Fruit fly (Drosophila melanogaster) whole organism, embryonic: Measurements from ENCODE around the gene Dbp21E2.

ENCODE experiments used
- B-H2 ChIP-seq: fragments of 200-800 bp; sonication (Bioruptor generic); optimal IDR thresholded peaks from 2 replicates; lab custom pipeline; 2018; ENCODE audit warnings: missing biosample characterization, mild to moderate bottlenecking, missing genetic modification characterization
- CG10462 ChIP-seq: fragments of 200-800 bp; sonication (Bioruptor generic); optimal IDR thresholded peaks from 2 replicates; lab custom pipeline; 2016; ENCODE audit warnings: missing biosample characterization, missing genetic modification characterization
- CG10654 ChIP-seq: fragments of 200-800 bp; sonication (Bioruptor generic); optimal IDR thresholded peaks from 2 replicates; lab custom pipeline; 2016; ENCODE audit warnings: missing biosample characterization, missing genetic modification characterization
- CG10959 ChIP-seq: fragments of 200-800 bp; sonication (Bioruptor generic); IDR thresholded peaks from 2 replicates; pipeline ENCODE4 v1.3.6; 2022; ENCODE audit warnings: missing biosample characterization, missing genetic modification characterization
- CG11093 ChIP-seq: fragments of 200-800 bp; sonication (Bioruptor generic); IDR thresholded peaks from 3 replicates; pipeline ENCODE4 v1.3.6; 2022; ENCODE audit warnings: missing biosample characterization, missing genetic modification characterization
- CG12104 ChIP-seq: fragments of 200-800 bp; sonication (Bioruptor generic); optimal IDR thresholded peaks from 3 replicates; lab custom pipeline; 2016; ENCODE audit warnings: missing biosample characterization, missing genetic modification characterization
- CG13287 ChIP-seq: fragments of 200-800 bp; sonication (Bioruptor generic); IDR thresholded peaks from 2 replicates; pipeline ENCODE4 v1.3.6; 2022; ENCODE audit warnings: missing biosample characterization, missing genetic modification characterization; ENCODE audit not compliant: partially characterized antibody
- CG15269 ChIP-seq: fragments of 200-800 bp; sonication (Bioruptor generic); optimal IDR thresholded peaks from 2 replicates; lab custom pipeline; 2018; ENCODE audit warnings: missing biosample characterization, mild to moderate bottlenecking, missing genetic modification characterization, moderate library complexity
- CG16813 ChIP-seq: fragments of 200-800 bp; sonication (Bioruptor generic); IDR thresholded peaks from 3 replicates; pipeline ENCODE4 v1.3.6; 2022; ENCODE audit warnings: missing biosample characterization, missing genetic modification characterization; ENCODE audit not compliant: partially characterized antibody
- CG17385 ChIP-seq: fragments of 200-800 bp; sonication (Bioruptor generic); optimal IDR thresholded peaks from 3 replicates; lab custom pipeline; 2018; ENCODE audit warnings: missing biosample characterization, mild to moderate bottlenecking, missing genetic modification characterization
- CG17568 ChIP-seq: fragments of 200-800 bp; sonication (Bioruptor generic); optimal IDR thresholded peaks from 2 replicates; lab custom pipeline; 2018; ENCODE audit warnings: missing biosample characterization, mild to moderate bottlenecking, missing genetic modification characterization, moderate library complexity
- CG17912 ChIP-seq: fragments of 200-800 bp; sonication (Bioruptor generic); optimal IDR thresholded peaks from 2 replicates; lab custom pipeline; 2018; ENCODE audit warnings: missing biosample characterization, mild to moderate bottlenecking, missing genetic modification characterization
- CG1832 ChIP-seq: fragments of 200-800 bp; sonication (Bioruptor generic); optimal IDR thresholded peaks from 2 replicates; lab custom pipeline; 2017; ENCODE audit warnings: missing biosample characterization, mild to moderate bottlenecking, missing genetic modification characterization, inconsistent platforms
- CG2120 ChIP-seq: fragments of 200-800 bp; sonication (Bioruptor generic); optimal IDR thresholded peaks from 3 replicates; lab custom pipeline; 2016; ENCODE audit warnings: missing biosample characterization, missing genetic modification characterization
- CG2678 ChIP-seq: fragments of 200-800 bp; sonication (Bioruptor generic); optimal IDR thresholded peaks from 3 replicates; lab custom pipeline; 2019; ENCODE audit warnings: missing biosample characterization, mild to moderate bottlenecking, missing genetic modification characterization, moderate library complexity
- CG31224 ChIP-seq: fragments of 200-800 bp; sonication (Bioruptor generic); IDR thresholded peaks from 2 replicates; pipeline ENCODE4 v1.3.6; 2022; ENCODE audit warnings: missing biosample characterization, missing genetic modification characterization
- CG32532 ChIP-seq: fragments of 200-800 bp; sonication (Bioruptor generic); IDR thresholded peaks from 2 replicates; pipeline ENCODE4 v1.3.6; 2022; ENCODE audit warnings: missing biosample characterization, missing genetic modification characterization
- CG4617 ChIP-seq: fragments of 200-800 bp; sonication (Bioruptor generic); optimal IDR thresholded peaks from 3 replicates; lab custom pipeline; 2016; ENCODE audit warnings: missing biosample characterization, missing genetic modification characterization, borderline replicate concordance
- CG6854 ChIP-seq: fragments of 200-800 bp; sonication (Bioruptor generic); optimal IDR thresholded peaks from 3 replicates; lab custom pipeline; 2017; ENCODE audit warnings: missing biosample characterization, mild to moderate bottlenecking, missing genetic modification characterization
- CG7357 ChIP-seq: fragments of 200-800 bp; sonication (Bioruptor generic); IDR thresholded peaks from 3 replicates; pipeline ENCODE4 v1.3.6; 2022; ENCODE audit warnings: missing biosample characterization, missing genetic modification characterization
- CG7786 ChIP-seq: fragments of 200-800 bp; sonication (Bioruptor generic); optimal IDR thresholded peaks from 2 replicates; lab custom pipeline; 2016; ENCODE audit warnings: missing biosample characterization, missing genetic modification characterization
- CG7987 ChIP-seq: fragments of 200-800 bp; sonication (Bioruptor generic); optimal IDR thresholded peaks from 2 replicates; lab custom pipeline; 2018; ENCODE audit warnings: missing biosample characterization, mild to moderate bottlenecking, missing genetic modification characterization, moderate library complexity
- Deaf1 ChIP-seq: fragments of 200-800 bp; optimal IDR thresholded peaks from 3 replicates; lab custom pipeline; 2019; ENCODE audit warnings: missing biosample characterization, mild to moderate bottlenecking, missing genetic modification characterization, moderate library complexity
- Dip2 ChIP-seq: fragments of 200-800 bp; sonication (Bioruptor generic); IDR thresholded peaks from 2 replicates; pipeline ENCODE4 v1.3.6; 2022; ENCODE audit warnings: missing biosample characterization, missing genetic modification characterization
- Dref ChIP-seq: fragments of 200-800 bp; sonication (Bioruptor generic); IDR thresholded peaks from 2 replicates; pipeline ENCODE4 v1.3.6; 2022; ENCODE audit warnings: missing biosample characterization, missing genetic modification characterization
- Ets65A ChIP-seq: fragments of 200-800 bp; sonication (Bioruptor generic); peaks from one replicate; lab custom pipeline; 2016; ENCODE audit warnings: missing biosample characterization, missing genetic modification characterization
- Fer2 ChIP-seq: fragments of 200-800 bp; sonication (Bioruptor generic); optimal IDR thresholded peaks from 2 replicates; lab custom pipeline; 2018; ENCODE audit warnings: missing biosample characterization, mild to moderate bottlenecking, missing genetic modification characterization, moderate library complexity
- Hmr ChIP-seq: fragments of 200-800 bp; sonication (Bioruptor generic); optimal IDR thresholded peaks from 3 replicates; lab custom pipeline; 2017; ENCODE audit warnings: mild to moderate bottlenecking, missing biosample characterization, missing genetic modification reagents, missing genetic modification characterization
- Jarid2 ChIP-seq: fragments of 200-800 bp; sonication (Bioruptor generic); optimal IDR thresholded peaks from 3 replicates; lab custom pipeline; 2017; ENCODE audit warnings: mild to moderate bottlenecking, missing biosample characterization, missing genetic modification reagents, missing genetic modification characterization
- Lim3 ChIP-seq: fragments of 200-800 bp; sonication (Bioruptor generic); IDR thresholded peaks from 2 replicates; pipeline ENCODE4 v1.3.6; 2022; ENCODE audit warnings: missing biosample characterization, missing genetic modification characterization
- MBD-R2 ChIP-seq: fragments of 200-800 bp; sonication (Bioruptor generic); IDR thresholded peaks from 2 replicates; pipeline ENCODE4 v1.3.6; 2022; ENCODE audit warnings: missing biosample characterization, missing genetic modification characterization
- MESR4 ChIP-seq: fragments of 200-800 bp; sonication (Bioruptor generic); optimal IDR thresholded peaks from 2 replicates; lab custom pipeline; 2018; ENCODE audit warnings: missing biosample characterization, mild to moderate bottlenecking, missing genetic modification characterization, moderate library complexity
- Nf-YC ChIP-seq: fragments of 200-800 bp; optimal IDR thresholded peaks from 3 replicates; lab custom pipeline; 2019; ENCODE audit warnings: missing biosample characterization, mild to moderate bottlenecking, missing genetic modification characterization, moderate library complexity
- NfI ChIP-seq: fragments of 200-800 bp; sonication (Bioruptor generic); optimal IDR thresholded peaks from 3 replicates; lab custom pipeline; 2018; ENCODE audit warnings: missing biosample characterization, mild to moderate bottlenecking, missing genetic modification characterization, moderate library complexity
- Opbp ChIP-seq: fragments of 200-800 bp; sonication (Bioruptor generic); IDR thresholded peaks from 3 replicates; pipeline ENCODE4 v1.3.6; 2022; ENCODE audit warnings: missing biosample characterization, missing genetic modification characterization; ENCODE audit not compliant: partially characterized antibody
- Ptx1 ChIP-seq: fragments of 200-800 bp; sonication (Bioruptor generic); IDR thresholded peaks from 2 replicates; pipeline ENCODE4 v1.3.6; 2022; ENCODE audit warnings: missing biosample characterization, missing genetic modification characterization
- Spps ChIP-seq: fragments of 200-800 bp; sonication (Bioruptor generic); optimal IDR thresholded peaks from 2 replicates; lab custom pipeline; 2018; ENCODE audit warnings: missing biosample characterization, mild to moderate bottlenecking, missing genetic modification characterization
- Trl ChIP-seq, 3 experiments: fragments of >200 bp in 2 of 3; fragments of 200-800 bp in 1 of 3; sonication (Bioruptor generic) in 1 of 3; optimal IDR thresholded peaks; 2 replicates in 1 of 3; 3 replicates in 2 of 3; lab custom pipeline; 2016 to 2017; ENCODE audit warnings: missing biosample characterization in 1 of 3, missing genetic modification characterization in 1 of 3
- ap ChIP-seq: fragments of 200-800 bp; sonication (Bioruptor generic); IDR thresholded peaks from 2 replicates; pipeline ENCODE4 v1.3.6; 2022; ENCODE audit warnings: missing biosample characterization, missing genetic modification characterization
- dan ChIP-seq: fragments of 200-800 bp; sonication (Bioruptor generic); IDR thresholded peaks from 2 replicates; pipeline ENCODE4 v1.3.6; 2022; ENCODE audit warnings: missing biosample characterization, missing genetic modification characterization
- danr ChIP-seq: fragments of 200-800 bp; sonication (Bioruptor generic); IDR thresholded peaks from 2 replicates; pipeline ENCODE4 v1.3.6; 2022; ENCODE audit warnings: missing biosample characterization, missing genetic modification characterization
- grau ChIP-seq: fragments of 200-800 bp; optimal IDR thresholded peaks from 3 replicates; lab custom pipeline; 2019; ENCODE audit warnings: missing biosample characterization, mild to moderate bottlenecking, missing genetic modification characterization, moderate library complexity
- hb ChIP-seq: fragments of 200-800 bp; sonication (Bioruptor generic); IDR thresholded peaks from 3 replicates; pipeline ENCODE4 v1.3.6; 2022; ENCODE audit warnings: missing biosample characterization, missing genetic modification characterization; ENCODE audit not compliant: partially characterized antibody
- org-1 ChIP-seq: fragments of 200-800 bp; sonication (Bioruptor generic); optimal IDR thresholded peaks from 2 replicates; lab custom pipeline; 2017; ENCODE audit warnings: missing biosample characterization, missing genetic modification characterization
- pzg ChIP-seq: fragments of 200-800 bp; sonication (Bioruptor generic); optimal IDR thresholded peaks from 3 replicates; lab custom pipeline; 2018; ENCODE audit warnings: missing biosample characterization, mild to moderate bottlenecking, missing genetic modification characterization, moderate library complexity
- ssp ChIP-seq: fragments of 200-800 bp; sonication (Bioruptor generic); IDR thresholded peaks from 2 replicates; pipeline ENCODE4 v1.3.6; 2022; ENCODE audit warnings: missing biosample characterization, missing genetic modification characterization
- stwl ChIP-seq: fragments of 200-800 bp; sonication (Bioruptor generic); optimal IDR thresholded peaks from 3 replicates; lab custom pipeline; 2018; ENCODE audit warnings: missing biosample characterization, mild to moderate bottlenecking, missing genetic modification characterization, moderate library complexity
- unc-4 ChIP-seq: fragments of 200-800 bp; sonication (Bioruptor generic); IDR thresholded peaks from 2 replicates; pipeline ENCODE4 v1.3.6; 2022; ENCODE audit warnings: missing biosample characterization, missing genetic modification characterization; ENCODE audit not compliant: partially characterized antibody
- unpg ChIP-seq: fragments of 200-800 bp; sonication (Bioruptor generic); optimal IDR thresholded peaks from 3 replicates; lab custom pipeline; 2018; ENCODE audit warnings: missing biosample characterization, mild to moderate bottlenecking, missing genetic modification characterization, moderate library complexity

Dbp21E2 gene

dm6 chr2L:821242-821985, 10.0 kb downstream of the Dbp21E2 start, which contains the start of gene CG3662 (continued):
- TF ChIP-seq stwl (tag; lab: Kevin White, UChicago) (peak; percentile 69), CG2120 (GFP tag; lab: Kevin White, UChicago) (peak; percentile 31), grau (tag; lab: Kevin White, UChicago) (peak; percentile 19), CG7987 (peak; percentile 15), CG10959 (no peak), CG17568 (GFP tag; lab: Kevin White, UChicago) (no peak), Deaf1 (tag; lab: Kevin White, UChicago) (peak; percentile 85), MBD-R2 (GFP tag; lab: Robert Waterston, UW) (peak; percentile 69), unc-4 (GFP tag; lab: Robert Waterston, UW) (no peak), unpg (no peak), Trl (optimal IDR thresholded peaks at IDR 0.05; lab: Kevin White, UChicago) (no peak), Trl (GFP tag; optimal IDR thresholded peaks at IDR 0.05; lab: Kevin White, UChicago) (no peak), Spps (tag; lab: Kevin White, UChicago) (no peak), CG12104 (GFP tag; lab: Kevin White, UChicago) (no peak), CG7357 (GFP tag; lab: Robert Waterston, UW) (no peak), Dref (GFP tag; lab: Robert Waterston, UW) (peak; percentile 54), CG13287 (GFP tag; lab: Robert Waterston, UW) (peak; percentile 46), hb (no peak), Opbp (GFP tag; lab: Robert Waterston, UW) (peak; percentile 64; the same call in 2 of the 3 replicates), Lim3 (GFP tag; lab: Robert Waterston, UW) (no peak), Hmr (GFP tag; lab: Kevin White, UChicago) (peak; percentile 47), CG6854 (GFP tag; lab: Kevin White, UChicago) (no peak), CG11093 (no peak), B-H2 (GFP tag; lab: Kevin White, UChicago) (peak; percentile 22), ssp (GFP tag; lab: Robert Waterston, UW) (0 out of 2 replicates have a peak, but pooled peaks have one; percentile 9), Ets65A (GFP tag; lab: Kevin White, UChicago) (no peak), ap (GFP tag; lab: Robert Waterston, UW) (no peak), CG1832 (GFP tag; lab: Kevin White, UChicago) (no peak), org-1 (GFP tag; lab: Kevin White, UChicago) (no peak), NfI (GFP tag; lab: Kevin White, UChicago) (peak; percentile 8), dan (GFP tag; lab: Robert Waterston, UW) (no peak), CG32532 (GFP tag; lab: Robert Waterston, UW) (no peak), CG17912 (GFP tag; lab: Kevin White, UChicago) (no peak), Ptx1 (GFP tag; lab: Robert Waterston, UW) (no peak), CG15269 (tag; lab: Kevin White, UChicago) (no peak), CG4617 (peak; percentile 87), Fer2 (tag; lab: Kevin White, UChicago) (no peak), Jarid2 (GFP tag; lab: Kevin White, UChicago) (no peak), CG16813 (no peak), CG10654 (GFP tag; lab: Kevin White, UChicago) (no peak), MESR4 (peak; percentile 97), Nf-YC (tag; lab: Kevin White, UChicago) (peak; percentile 20), CG10462 (GFP tag; lab: Kevin White, UChicago) (no peak), danr (GFP tag; lab: Robert Waterston, UW) (no peak), pzg (GFP tag; lab: Kevin White, UChicago) (peak; percentile 95), Dip2 (GFP tag; lab: Robert Waterston, UW) (no peak), CG7786 (GFP tag; lab: Kevin White, UChicago) (no peak), CG31224 (GFP tag; lab: Robert Waterston, UW) (no peak), CG2678 (tag; lab: Kevin White, UChicago) (no peak), CG17385 (GFP tag; lab: Kevin White, UChicago) (no peak)
